Worm (Caenorhabditis elegans): ENCODE results near the gene T13C5.10.
A peak's percentile ranks its signal among the peaks of the same experiment; 100 is the strongest.

Gene T13C5.10

ce11 chrX:6205325-6205724 is 17.4 kb downstream of the T13C5.10 start:
- TF ChIP-seq dmd-6 (GFP tag; IDR thresholded peaks at IDR 0.05) = no peak
- peak in 1 of 2 experiments; percentile 90 for TF ChIP-seq unc-62 (GFP tag; optimal IDR thresholded peaks at IDR 0.05 in 1 of 2)
- TF ChIP-seq unc-62 (tag; optimal IDR thresholded peaks at IDR 0.05) = no peak
- no peak for TF ChIP-seq nhr-48 (tag; optimal IDR thresholded peaks at IDR 0.05)
- no peak for TF ChIP-seq pqm-1 (tag; optimal IDR thresholded peaks at IDR 0.05)

- TF ChIP-seq unc-62 (GFP tag; optimal IDR thresholded peaks at IDR 0.05 in 1 of 2) (peak in 1 of 2 experiments; percentile 12), unc-62 (tag; optimal IDR thresholded peaks at IDR 0.05) (no peak), lin-39 (tag; optimal IDR thresholded peaks at IDR 0.05) (no peak)
Observed at ce11 chrX:6206305-6206704, 18.4 kb downstream of the T13C5.10 start, which contains the start of gene mtp-18. mtp-18 (minus strand) TSS chrX:6206405.

- TF ChIP-seq Y48G9A.11 (GFP tag; IDR thresholded peaks at IDR 0.05) (peak; percentile 70), T26A8.4 (GFP tag; IDR thresholded peaks at IDR 0.05) (peak; percentile 94), Y75B8A.6 (GFP tag; IDR thresholded peaks at IDR 0.05) (0 out of 2 replicates have a peak, but pooled peaks have one; percentile 72), pha-4 (GFP tag; IDR thresholded peaks at IDR 0.05) (peak; percentile 92), pha-4 (tag; optimal IDR thresholded peaks at IDR 0.05) (peak; percentile 9), hlh-11 (tag; optimal IDR thresholded peaks at IDR 0.05) (peak; percentile 88), mes-2 (tag; optimal IDR thresholded peaks at IDR 0.05; ENCODE audit: poor library complexity, severe bottlenecking) (peak; percentile 97), dmd-6 (GFP tag; IDR thresholded peaks at IDR 0.05) (peak; percentile 88), madf-5 (GFP tag; IDR thresholded peaks at IDR 0.05) (peak; percentile 89 to 95; a peak in 3 of 4 replicates), cey-2 (tag; optimal IDR thresholded peaks at IDR 0.05; ENCODE audit: borderline replicate concordance, insufficient read depth) (no peak), mdt-29 (GFP tag; IDR thresholded peaks at IDR 0.05) (peak; percentile 87), nhr-41 (GFP tag; IDR thresholded peaks at IDR 0.05) (peak; percentile 67; the same call in 1 of the 2 replicates), rbr-2 (tag; optimal IDR thresholded peaks at IDR 0.05) (peak; percentile 94), R02D3.7 (tag; optimal IDR thresholded peaks at IDR 0.05) (no peak), tag-97 (GFP tag; IDR thresholded peaks at IDR 0.05) (peak; percentile 36; the same call in 1 of the 2 replicates), spr-3 (GFP tag; optimal IDR thresholded peaks at IDR 0.05) (peak; percentile 89), daf-16 (GFP tag; optimal IDR thresholded peaks at IDR 0.05) (peak; percentile 71 to 94), daf-16 (tag; optimal IDR thresholded peaks at IDR 0.05) (peak; percentile 81), duxl-1 (tag; optimal IDR thresholded peaks at IDR 0.05; ENCODE audit: poor library complexity) (peak; percentile 81), F44E2.7 (GFP tag; IDR thresholded peaks at IDR 0.05) (peak; percentile 84; the same call in 1 of the 2 replicates), snpc-1.2 (GFP tag; IDR thresholded peaks at IDR 0.05) (peak; percentile 63), zip-2 (tag; optimal IDR thresholded peaks at IDR 0.05) (peak; percentile 78), ceh-28 (tag; optimal IDR thresholded peaks at IDR 0.05) (no peak), lin-13 (GFP tag; optimal IDR thresholded peaks at IDR 0.05) (peak; percentile 92), jun-1 (tag; optimal IDR thresholded peaks at IDR 0.05) (peak; percentile 80), F49E8.2 (tag; optimal IDR thresholded peaks at IDR 0.05; ENCODE audit: borderline replicate concordance) (peak; percentile 60), F26F4.8 (GFP tag; conservative IDR thresholded peaks at IDR 0.05) (peak; percentile 85), hlh-30 (tag; optimal IDR thresholded peaks at IDR 0.05; ENCODE audit: insufficient read depth) (peak; percentile 79), ztf-7 (tag; optimal IDR thresholded peaks at IDR 0.05) (peak; percentile 87), ces-1 (GFP tag; optimal IDR thresholded peaks at IDR 0.05) (peak; percentile 66), egl-27 (tag; optimal IDR thresholded peaks at IDR 0.05) (no peak), ceh-20 (GFP tag; IDR thresholded peaks at IDR 0.05) (peak; percentile 94), attf-4 (tag; optimal IDR thresholded peaks at IDR 0.05) (no peak), pqm-1 (tag; optimal IDR thresholded peaks at IDR 0.05) (peak; percentile 52), unc-130 (GFP tag; optimal IDR thresholded peaks at IDR 0.05) (peak; percentile 77), fos-1 (tag; optimal IDR thresholded peaks at IDR 0.05) (no peak), zag-1 (tag; optimal IDR thresholded peaks at IDR 0.05) (peak; percentile 30), sdz-12 (GFP tag; optimal IDR thresholded peaks at IDR 0.05) (peak; percentile 94), lin-1 (GFP tag; IDR thresholded peaks at IDR 0.05) (peak; percentile 95), F37D6.2 (tag; optimal IDR thresholded peaks at IDR 0.05) (peak; percentile 91), ZK337.2 (GFP tag; IDR thresholded peaks at IDR 0.05) (peak; percentile 91), ceh-44 (GFP tag; IDR thresholded peaks at IDR 0.05) (peak; percentile 79; the same call in 1 of the 2 replicates), ztf-11 (tag; optimal IDR thresholded peaks at IDR 0.05) (no peak)
Observed at ce11 chrX:6207687-6208088, 19.7 kb downstream of the T13C5.10 start, which contains the start of gene T13C5.6. T13C5.6 (minus strand) TSS chrX:6207687.
